Worm (Caenorhabditis elegans) whole organism, L2 larva: ENCODE results near the gene tag-51.

Source experiments
- C34F6.9 ChIP-seq: fragments of 150-350 bp; optimal IDR thresholded peaks from 2 replicates; lab custom pipeline; 2014; ENCODE audit warnings: missing biosample characterization, missing genetic modification characterization
- R02D3.7 ChIP-seq: fragments of 150-350 bp; optimal IDR thresholded peaks from 2 replicates; lab custom pipeline; 2014; ENCODE audit warnings: missing biosample characterization, missing genetic modification characterization
- alr-1 ChIP-seq: fragments of 150-350 bp; optimal IDR thresholded peaks from 2 replicates; lab custom pipeline; 2014; ENCODE audit warnings: missing biosample characterization, missing genetic modification characterization
- aly-2 ChIP-seq: fragments of 150-350 bp; optimal IDR thresholded peaks from 2 replicates; lab custom pipeline; 2014; ENCODE audit warnings: missing biosample characterization, missing genetic modification characterization
- blmp-1 ChIP-seq: sonication (generic microtip); optimal IDR thresholded peaks from 2 replicates; lab custom pipeline; 2017; ENCODE audit warnings: missing genetic modification characterization, mild to moderate bottlenecking, missing compliant biosample characterization, antibody characterized with exemption, moderate library complexity; ENCODE audit not compliant: insufficient read depth
- ceh-82 ChIP-seq: fragments of 150-350 bp; optimal IDR thresholded peaks from 2 replicates; lab custom pipeline; 2014; ENCODE audit warnings: missing biosample characterization, missing genetic modification characterization
- crh-2 ChIP-seq: sonication (generic microtip); optimal IDR thresholded peaks from 2 replicates; lab custom pipeline; 2017; ENCODE audit warnings: missing biosample characterization, missing genetic modification characterization
- dmd-4 ChIP-seq: sonication (generic microtip); optimal IDR thresholded peaks from 2 replicates; lab custom pipeline; 2017; ENCODE audit warnings: missing biosample characterization, missing genetic modification characterization
- egl-27 ChIP-seq: sonication (generic microtip); optimal IDR thresholded peaks from 3 replicates; lab custom pipeline; 2017; ENCODE audit warnings: missing biosample characterization, missing genetic modification reagents, missing genetic modification characterization
- elt-1 ChIP-seq: fragments of 150-350 bp; optimal IDR thresholded peaks from 2 replicates; lab custom pipeline; 2014; ENCODE audit warnings: missing biosample characterization, missing genetic modification characterization
- elt-3 ChIP-seq: sonication (generic microtip); optimal IDR thresholded peaks from 2 replicates; lab custom pipeline; 2017; ENCODE audit warnings: missing biosample characterization, missing genetic modification characterization
- fos-1 ChIP-seq: fragments of 150-350 bp; optimal IDR thresholded peaks from 2 replicates; lab custom pipeline; 2014; ENCODE audit warnings: missing biosample characterization, missing genetic modification characterization
- gmeb-1 ChIP-seq: fragments of 150-350 bp; optimal IDR thresholded peaks from 2 replicates; lab custom pipeline; 2014; ENCODE audit warnings: missing biosample characterization, missing genetic modification characterization
- lin-11 ChIP-seq: fragments of 150-350 bp; sonication (generic microtip); optimal IDR thresholded peaks from 2 replicates; lab custom pipeline; 2014; ENCODE audit warnings: missing biosample characterization, missing genetic modification characterization, inconsistent platforms, mixed read lengths
- lin-13 ChIP-seq: fragments of 150-350 bp; optimal IDR thresholded peaks from 2 replicates; lab custom pipeline; 2014; ENCODE audit warnings: missing biosample characterization, missing genetic modification reagents, missing genetic modification characterization
- lin-39 ChIP-seq: fragments of 150-350 bp; optimal IDR thresholded peaks from 2 replicates; lab custom pipeline; 2014; ENCODE audit warnings: missing biosample characterization, missing genetic modification reagents, missing genetic modification characterization
- lsy-2 ChIP-seq, 2 experiments: fragments of 150-350 bp in 1 of 2; sonication (generic microtip) in 1 of 2; optimal IDR thresholded peaks; 2 replicates each; lab custom pipeline; 2014 to 2017; ENCODE audit warnings: missing biosample characterization in 2 of 2, missing genetic modification characterization in 2 of 2
- mab-5 ChIP-seq: fragments of 150-350 bp; optimal IDR thresholded peaks from 2 replicates; lab custom pipeline; 2014; ENCODE audit warnings: missing biosample characterization, missing genetic modification characterization
- mbf-1 ChIP-seq: sonication (generic microtip); optimal IDR thresholded peaks from 2 replicates; lab custom pipeline; 2017; ENCODE audit warnings: missing biosample characterization, missing genetic modification characterization
- mdl-1 ChIP-seq, 2 experiments: fragments of 150-350 bp in 1 of 2; sonication (generic microtip) in 1 of 2; optimal IDR thresholded peaks; 2 replicates each; lab custom pipeline; 2017; ENCODE audit warnings: missing biosample characterization in 2 of 2, missing genetic modification characterization in 2 of 2
- nhr-10 ChIP-seq: sonication (generic microtip); optimal IDR thresholded peaks from 2 replicates; lab custom pipeline; 2017; ENCODE audit warnings: missing biosample characterization, missing genetic modification characterization
- nhr-12 ChIP-seq: fragments of 150-350 bp; optimal IDR thresholded peaks from 2 replicates; lab custom pipeline; 2014; ENCODE audit warnings: missing biosample characterization, missing genetic modification characterization
- nhr-21 ChIP-seq: fragments of 150-350 bp; optimal IDR thresholded peaks from 2 replicates; lab custom pipeline; 2014; ENCODE audit warnings: missing biosample characterization, missing genetic modification characterization
- nhr-23 ChIP-seq: fragments of 150-350 bp; optimal IDR thresholded peaks from 2 replicates; lab custom pipeline; 2014; ENCODE audit warnings: missing biosample characterization, missing genetic modification reagents, missing genetic modification characterization
- nhr-237 ChIP-seq: fragments of 150-350 bp; optimal IDR thresholded peaks from 2 replicates; lab custom pipeline; 2014; ENCODE audit warnings: missing biosample characterization, missing genetic modification characterization
- nhr-25 ChIP-seq: fragments of 150-350 bp; sonication (generic microtip); optimal IDR thresholded peaks from 3 replicates; lab custom pipeline; 2014; ENCODE audit warnings: missing biosample characterization, missing genetic modification characterization
- peb-1 ChIP-seq: fragments of 150-350 bp; optimal IDR thresholded peaks from 2 replicates; lab custom pipeline; 2014; ENCODE audit warnings: missing biosample characterization, missing genetic modification characterization
- sem-4 ChIP-seq: fragments of 150-350 bp; optimal IDR thresholded peaks from 2 replicates; lab custom pipeline; 2014; ENCODE audit warnings: missing biosample characterization, missing genetic modification reagents, missing genetic modification characterization
- sma-9 ChIP-seq, 2 experiments: fragments of 150-350 bp in 1 of 2; sonication (generic microtip) in 1 of 2; optimal IDR thresholded peaks; 2 replicates each; lab custom pipeline; 2014 to 2016; ENCODE audit warnings: missing genetic modification characterization in 2 of 2, mild to moderate bottlenecking in 1 of 2, missing biosample characterization in 1 of 2, missing compliant biosample characterization in 1 of 2, missing genetic modification reagents in 1 of 2, moderate library complexity in 1 of 2
- snpc-4 ChIP-seq: fragments of 150-350 bp; optimal IDR thresholded peaks from 2 replicates; lab custom pipeline; 2014; ENCODE audit warnings: missing biosample characterization, missing genetic modification characterization
- unc-39 ChIP-seq: fragments of 150-350 bp; optimal IDR thresholded peaks from 2 replicates; lab custom pipeline; 2014; ENCODE audit warnings: missing biosample characterization, missing genetic modification characterization
- unc-55 ChIP-seq: fragments of 150-350 bp; sonication (generic microtip); optimal IDR thresholded peaks from 3 replicates; lab custom pipeline; 2014; ENCODE audit warnings: missing biosample characterization, missing genetic modification reagents, missing genetic modification characterization
- unc-62 ChIP-seq: fragments of 150-350 bp; optimal IDR thresholded peaks from 2 replicates; lab custom pipeline; 2014; ENCODE audit warnings: missing biosample characterization, missing genetic modification reagents, missing genetic modification characterization
- ztf-1 ChIP-seq: fragments of 200-800 bp; sonication (Bioruptor generic); conservative IDR thresholded peaks from 2 replicates; pipeline ENCODE4 v1.3.6; 2022; ENCODE audit warnings: missing genetic modification characterization, missing compliant biosample characterization
- ztf-11 ChIP-seq: sonication (generic microtip); optimal IDR thresholded peaks from 2 replicates; lab custom pipeline; 2017; ENCODE audit warnings: missing biosample characterization, missing genetic modification characterization
- ztf-4 ChIP-seq: fragments of 150-350 bp; optimal IDR thresholded peaks from 2 replicates; lab custom pipeline; 2014; ENCODE audit warnings: missing biosample characterization, missing genetic modification characterization

The tag-51 gene

DNA sequence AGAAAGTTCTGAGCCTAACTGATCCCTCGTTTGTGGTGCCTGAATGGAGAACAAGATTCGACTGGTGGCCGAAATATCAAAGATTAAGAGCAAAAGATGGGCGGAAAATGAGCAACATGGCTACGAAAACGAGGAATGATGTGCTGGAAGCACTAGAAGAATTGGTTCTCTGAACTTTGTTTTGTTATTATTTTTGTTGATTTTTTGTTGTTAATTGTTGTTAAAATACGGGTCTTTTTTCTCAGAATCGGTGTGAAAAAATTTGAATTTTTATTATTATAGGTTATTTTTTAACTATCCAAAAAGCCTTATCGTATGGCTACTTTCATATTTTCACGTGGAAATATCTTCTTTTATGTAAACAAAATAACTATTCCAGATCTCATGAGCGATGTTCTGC lies 2.2 kb downstream of the tag-51 start, which contains the start of gene K02F3.12:
Gene K02F3.12, plus strand, starts transcription at position 301 of the 400 bp plus-strand sequence.
- TF ChIP-seq peb-1 (tag; lab: Kevin White, UChicago) = no peak
- TF ChIP-seq aly-2 (tag; lab: Kevin White, UChicago) = no peak
- TF ChIP-seq lsy-2 (tag; optimal IDR thresholded peaks at IDR 0.05; lab: Kevin White, UChicago) = no peak
- no peak for TF ChIP-seq nhr-23 (tag; lab: Kevin White, UChicago)
- TF ChIP-seq crh-2 (tag; lab: Kevin White, UChicago) = no peak
- no peak for TF ChIP-seq lin-39
- TF ChIP-seq egl-27 = no peak
- TF ChIP-seq gmeb-1 (tag; lab: Kevin White, UChicago) = no peak
- TF ChIP-seq ztf-11 = no peak
- no peak for TF ChIP-seq elt-3
- TF ChIP-seq ceh-82 = no peak
- no peak for TF ChIP-seq unc-62 (GFP tag; lab: Kevin White, UChicago)
- TF ChIP-seq ztf-4 = no peak

DNA sequence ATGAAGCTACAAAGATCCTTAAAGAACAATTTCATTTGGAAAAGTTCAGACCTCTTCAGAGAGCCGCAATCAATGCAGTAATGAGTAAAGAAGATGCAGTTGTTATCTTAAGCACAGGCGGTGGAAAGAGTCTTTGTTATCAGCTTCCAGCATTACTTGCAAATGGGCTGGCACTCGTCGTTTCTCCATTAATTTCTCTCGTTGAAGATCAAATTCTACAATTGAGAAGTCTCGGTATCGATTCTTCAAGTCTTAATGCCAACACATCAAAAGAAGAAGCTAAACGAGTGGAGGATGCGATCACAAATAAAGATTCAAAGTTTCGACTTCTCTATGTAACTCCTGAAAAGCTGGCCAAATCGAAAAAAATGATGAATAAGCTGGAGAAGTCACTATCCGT lies 2.9 kb downstream of the tag-51 start:
- TF ChIP-seq fos-1 (tag; lab: Kevin White, UChicago) = peak; percentile 3
- no peak for TF ChIP-seq mab-5 (tag; lab: Kevin White, UChicago)
- TF ChIP-seq C34F6.9 (tag; lab: Kevin White, UChicago) = no peak
- TF ChIP-seq alr-1 (tag; lab: Kevin White, UChicago) = no peak

- TF ChIP-seq snpc-4 = no peak
- no peak for TF ChIP-seq peb-1 (tag; lab: Kevin White, UChicago)
- no peak for TF ChIP-seq elt-1 (tag; lab: Kevin White, UChicago)
- TF ChIP-seq blmp-1 = no peak
- no peak for TF ChIP-seq unc-62 (GFP tag; lab: Kevin White, UChicago)
- TF ChIP-seq ztf-4 = no peak
- TF ChIP-seq aly-2 (tag; lab: Kevin White, UChicago) = no peak
- no peak for TF ChIP-seq sma-9 (GFP tag; optimal IDR thresholded peaks at IDR 0.05; lab: Kevin White, UChicago)
- no peak for TF ChIP-seq sma-9 (tag; optimal IDR thresholded peaks at IDR 0.05; lab: Kevin White, UChicago)
- TF ChIP-seq nhr-21 (tag; lab: Kevin White, UChicago) = no peak
- no peak for TF ChIP-seq crh-2 (tag; lab: Kevin White, UChicago)
- no peak for TF ChIP-seq nhr-10 (tag; lab: Kevin White, UChicago)
- TF ChIP-seq R02D3.7 (tag; lab: Kevin White, UChicago) = no peak
- no peak for TF ChIP-seq nhr-237
- TF ChIP-seq ztf-1 (GFP tag; lab: Robert Waterston, UW) = no peak
- TF ChIP-seq C34F6.9 (tag; lab: Kevin White, UChicago) = no peak
- no peak for TF ChIP-seq nhr-12 (tag; lab: Kevin White, UChicago)
- no peak for TF ChIP-seq lin-13 (GFP tag; lab: Kevin White, UChicago)
- TF ChIP-seq, all 48 proteins: peak for 0
Measured at ce11 chrIII:859898-860297, 5.9 kb downstream of the tag-51 start, which contains the start of gene exos-4.2. Gene exos-4.2 (plus strand): TSS chrIII:860198.

- TF ChIP-seq nhr-21 (tag; lab: Kevin White, UChicago) = no peak
- TF ChIP-seq unc-39 (tag; lab: Kevin White, UChicago) = no peak
- TF ChIP-seq nhr-12 (tag; lab: Kevin White, UChicago) = no peak
- TF ChIP-seq R02D3.7 (tag; lab: Kevin White, UChicago) = no peak
- TF ChIP-seq snpc-4 = no peak
- no peak for TF ChIP-seq lin-11 (tag; lab: Kevin White, UChicago)
- TF ChIP-seq sem-4 (tag; lab: Kevin White, UChicago) = no peak
- TF ChIP-seq C34F6.9 (tag; lab: Kevin White, UChicago) = peak; percentile 29
- TF ChIP-seq alr-1 (tag; lab: Kevin White, UChicago) = no peak
- TF ChIP-seq lin-13 (GFP tag; lab: Kevin White, UChicago) = no peak
- TF ChIP-seq unc-55 (GFP tag; lab: Kevin White, UChicago) = peak; percentile 39
- TF ChIP-seq dmd-4 (tag; lab: Kevin White, UChicago) = no peak
- TF ChIP-seq unc-62 (GFP tag; lab: Kevin White, UChicago) = no peak
- no peak for TF ChIP-seq mdl-1 (tag; optimal IDR thresholded peaks at IDR 0.05; lab: Kevin White, UChicago)
- no peak for TF ChIP-seq nhr-25 (tag; lab: Kevin White, UChicago)
- no peak for TF ChIP-seq mbf-1 (tag; lab: Kevin White, UChicago)
- peak; percentile 55 for TF ChIP-seq fos-1 (tag; lab: Kevin White, UChicago)
Measured at ce11 chrIII:861819-862356, 7.9 kb downstream of the tag-51 start, which contains the start of gene arx-4. Gene arx-4 (plus strand): TSS chrIII:862306.
